Worm (Caenorhabditis elegans) whole organism, mixed stage, embryonic: ENCODE measurements around the gene C43H6.12.

Experiments used
- blmp-1 ChIP-seq: fragments of 150-350 bp; optimal IDR thresholded peaks from 2 replicates; lab custom pipeline; 2014; ENCODE audit warnings: missing biosample characterization, missing genetic modification characterization
- lsy-2 ChIP-seq: fragments of 150-350 bp; optimal IDR thresholded peaks from 2 replicates; lab custom pipeline; 2014; ENCODE audit warnings: missing biosample characterization, missing genetic modification characterization
- nhr-12 ChIP-seq: fragments of 150-350 bp; optimal IDR thresholded peaks from 2 replicates; lab custom pipeline; 2014; ENCODE audit warnings: missing biosample characterization, missing genetic modification characterization
- nhr-28 ChIP-seq: fragments of 150-350 bp; optimal IDR thresholded peaks from 2 replicates; lab custom pipeline; 2014; ENCODE audit warnings: missing biosample characterization, missing genetic modification characterization
- pha-4 ChIP-seq: fragments of 150-350 bp; optimal IDR thresholded peaks from 2 replicates; lab custom pipeline; 2018; ENCODE audit warnings: missing biosample characterization, missing genetic modification reagents, missing genetic modification characterization
- snpc-4 ChIP-seq: fragments of 150-350 bp; optimal IDR thresholded peaks from 2 replicates; lab custom pipeline; 2014; ENCODE audit warnings: missing biosample characterization, missing genetic modification characterization
- unc-120 ChIP-seq: sonication (generic microtip); optimal IDR thresholded peaks from 2 replicates; lab custom pipeline; 2017; ENCODE audit warnings: missing genetic modification characterization, missing compliant biosample characterization; ENCODE audit not compliant: poor library complexity, severe bottlenecking
- unc-62 ChIP-seq: fragments of 150-350 bp; optimal IDR thresholded peaks from 2 replicates; lab custom pipeline; 2014; ENCODE audit warnings: missing biosample characterization, missing genetic modification reagents, missing genetic modification characterization
- ztf-11 ChIP-seq: fragments of 150-350 bp; optimal IDR thresholded peaks from 2 replicates; lab custom pipeline; 2014; ENCODE audit warnings: missing biosample characterization, missing genetic modification characterization

ce11 chrX:2433805-2434204 lies 24.4 kb downstream of the C43H6.12 start:
- TF ChIP-seq blmp-1 (tag; lab: Kevin White, UChicago) (no peak), ztf-11 (tag; lab: Kevin White, UChicago) (no peak), unc-62 (GFP tag; lab: Kevin White, UChicago) (no peak), nhr-28 (tag; lab: Kevin White, UChicago) (no peak), snpc-4 (tag; lab: Kevin White, UChicago) (no peak), unc-120 (tag; lab: Kevin White, UChicago) (no peak), nhr-12 (no peak), pha-4 (tag; lab: Kevin White, UChicago) (no peak), lsy-2 (tag; lab: Kevin White, UChicago) (no peak)
